Fruit fly (Drosophila melanogaster): Measurements from ENCODE around the gene CG34357.

Gene CG34357

dm6 chr3R:4475378-4475777, 82.5 kb downstream of the CG34357 start:
- TF ChIP-seq noc (tag; optimal IDR thresholded peaks at IDR 0.05): no peak

dm6 chr3R:4472694-4472975, 85.2 kb downstream of the CG34357 start:
- TF ChIP-seq noc (tag; optimal IDR thresholded peaks at IDR 0.05): no peak

dm6 chr3R:4471846-4472693, 85.8 kb downstream of the CG34357 start:
- no peak for TF ChIP-seq noc (tag; optimal IDR thresholded peaks at IDR 0.05)

- TF ChIP-seq noc (tag; optimal IDR thresholded peaks at IDR 0.05): peak; percentile 57
These were observed 86.7 kb downstream of the CG34357 start for dm6 chr3R:4471047-4471751.

- TF ChIP-seq noc (tag; optimal IDR thresholded peaks at IDR 0.05): no peak
These were observed 87.2 kb downstream of the CG34357 start for dm6 chr3R:4470695-4471046.

- TF ChIP-seq noc (tag; optimal IDR thresholded peaks at IDR 0.05): no peak
These were observed 88.9 kb downstream of the CG34357 start for dm6 chr3R:4468926-4469325.

- no peak for TF ChIP-seq noc (tag; optimal IDR thresholded peaks at IDR 0.05)
These were observed 91.0 kb downstream of the CG34357 start for dm6 chr3R:4466894-4467293.

- no peak for TF ChIP-seq noc (tag; optimal IDR thresholded peaks at IDR 0.05)
These were observed 95.1 kb downstream of the CG34357 start, which contains the start of gene CG31522 for dm6 chr3R:4462783-4463182. Gene CG31522, minus strand, starts transcription at chr3R:4462883.

dm6 chr3R:4458272-4458671, 99.6 kb downstream of the CG34357 start:
- TF ChIP-seq noc (tag; optimal IDR thresholded peaks at IDR 0.05): no peak

- TF ChIP-seq noc (tag; optimal IDR thresholded peaks at IDR 0.05): no peak
These were observed 100.2 kb downstream of the CG34357 start for dm6 chr3R:4457625-4458024.

- no peak for TF ChIP-seq noc (tag; optimal IDR thresholded peaks at IDR 0.05)
These were observed 104.5 kb downstream of the CG34357 start for dm6 chr3R:4453213-4453956.

- TF ChIP-seq noc (tag; optimal IDR thresholded peaks at IDR 0.05): no peak
These were observed 105.4 kb downstream of the CG34357 start for dm6 chr3R:4452345-4453044.

dm6 chr3R:4450721-4451120, 107.1 kb downstream of the CG34357 start:
- no peak for TF ChIP-seq noc (tag; optimal IDR thresholded peaks at IDR 0.05)

- no peak for TF ChIP-seq noc (tag; optimal IDR thresholded peaks at IDR 0.05)
These were observed 108.6 kb downstream of the CG34357 start for dm6 chr3R:4449256-4449655.

- no peak for TF ChIP-seq noc (tag; optimal IDR thresholded peaks at IDR 0.05)
These were observed 111.2 kb downstream of the CG34357 start for dm6 chr3R:4446455-4447224.
